Worm (Caenorhabditis elegans) whole organism, L4/young adult: ENCODE measurements around the gene rpb-4.

ENCODE experiments used
- W03F9.2 ChIP-seq: fragments of 150-350 bp; optimal IDR thresholded peaks from 2 replicates; lab custom pipeline; 2014; ENCODE audit warnings: missing biosample characterization, missing genetic modification characterization
- dao-5 ChIP-seq: sonication (generic microtip); optimal IDR thresholded peaks from 2 replicates; lab custom pipeline; 2016; ENCODE audit warnings: missing genotype, missing genetic modification characterization, moderate library complexity, missing compliant biosample characterization
- him-1 ChIP-seq: sonication (generic microtip); optimal IDR thresholded peaks from 2 replicates; lab custom pipeline; 2016; ENCODE audit warnings: missing genotype, missing genetic modification reagents, missing genetic modification characterization, missing compliant biosample characterization

DNA sequence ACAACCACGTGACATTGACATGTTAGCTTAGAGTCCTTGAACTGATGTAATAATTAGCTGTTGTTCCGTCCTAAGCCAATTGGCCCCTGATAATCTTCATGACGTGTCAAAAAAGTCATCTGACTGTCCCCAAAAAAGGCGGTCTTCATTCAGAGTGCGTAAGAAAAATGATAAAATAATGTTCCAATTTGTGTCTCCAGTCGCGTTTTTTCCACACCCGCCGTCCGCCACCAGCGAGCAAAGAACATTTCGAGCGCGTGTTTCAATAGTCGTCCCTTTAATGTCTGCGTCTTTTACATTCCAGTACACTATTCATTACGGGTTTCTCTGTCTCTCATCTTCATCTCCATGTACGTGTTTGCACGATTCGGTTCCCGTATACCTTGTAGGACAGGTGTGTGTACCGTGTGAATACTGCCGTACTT is 36.8 kb upstream of the rpb-4 start:
- TF ChIP-seq him-1 (tag; lab: Kevin White, UChicago), result no peak
- no peak for TF ChIP-seq dao-5 (tag; lab: Kevin White, UChicago)
- TF ChIP-seq W03F9.2 (tag; lab: Kevin White, UChicago), result peak; percentile 54
